Fruit fly (Drosophila melanogaster): Measurements from ENCODE around the gene CG43248.
A peak's percentile ranks its signal among the peaks of the same experiment; 100 is the strongest.

The CG43248 gene

DNA sequence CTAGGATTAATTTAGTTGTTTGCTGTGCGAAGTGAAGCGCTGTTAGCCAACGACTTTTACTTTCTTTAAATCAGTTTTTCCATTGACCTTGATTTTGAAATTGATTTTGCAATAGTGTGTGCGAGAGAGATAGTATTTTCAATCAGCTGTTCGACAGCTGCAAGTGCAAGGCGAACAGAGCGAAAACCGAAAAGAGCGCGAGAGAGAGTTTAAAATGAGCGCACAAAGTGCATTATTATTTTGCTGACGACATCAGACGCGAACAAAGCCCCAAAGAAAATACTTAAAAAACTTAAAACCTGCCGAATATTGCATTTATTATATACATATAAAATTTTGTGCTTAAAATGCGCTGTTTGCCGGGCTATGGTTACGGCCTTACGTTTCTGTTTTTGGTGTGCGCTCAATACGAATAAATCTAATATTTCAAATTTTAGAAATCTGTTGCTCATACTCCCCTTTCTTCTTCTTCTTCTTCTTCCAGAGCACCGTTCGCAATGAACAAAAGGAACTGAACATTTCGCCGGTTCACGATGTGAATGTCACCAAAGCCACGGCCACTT is 19.5 kb downstream of the CG43248 start:
- TF ChIP-seq dl (GFP tag; optimal IDR thresholded peaks at IDR 0.05; ENCODE audit: insufficient read depth in 1 of 2, partially characterized antibody in 2 of 2) (peak; percentile 44 to 66), br (GFP tag; optimal IDR thresholded peaks at IDR 0.05) (no peak), pan (optimal IDR thresholded peaks at IDR 0.05) (no peak), Dif (GFP tag; optimal IDR thresholded peaks at IDR 0.05; ENCODE audit: partially characterized antibody) (peak; percentile 57), ey (GFP tag; optimal IDR thresholded peaks at IDR 0.05) (no peak), Jra (GFP tag; optimal IDR thresholded peaks at IDR 0.05) (no peak), CG9705 (GFP tag; optimal IDR thresholded peaks at IDR 0.05) (no peak), Abd-B (GFP tag; optimal IDR thresholded peaks at IDR 0.05) (no peak), Hnf4 (GFP tag; optimal IDR thresholded peaks at IDR 0.05) (no peak), lola (GFP tag; optimal IDR thresholded peaks at IDR 0.05) (no peak), N (GFP tag; optimal IDR thresholded peaks at IDR 0.05) (no peak), tai (GFP tag; optimal IDR thresholded peaks at IDR 0.05) (no peak), brk (GFP tag; optimal IDR thresholded peaks at IDR 0.05) (peak; percentile 49), Dfd (GFP tag; optimal IDR thresholded peaks at IDR 0.05) (no peak), Hr83 (GFP tag; optimal IDR thresholded peaks at IDR 0.05; ENCODE audit: poor library complexity, severe bottlenecking) (no peak), dsf (GFP tag; optimal IDR thresholded peaks at IDR 0.05; ENCODE audit: borderline replicate concordance) (no peak), Vsx2 (GFP tag; optimal IDR thresholded peaks at IDR 0.05; ENCODE audit: partially characterized antibody) (no peak), Sp1 (GFP tag; optimal IDR thresholded peaks at IDR 0.05) (no peak), Rel (GFP tag; optimal IDR thresholded peaks at IDR 0.05) (no peak), Rel (tag; optimal IDR thresholded peaks at IDR 0.05) (peak; percentile 2), woc (GFP tag; optimal IDR thresholded peaks at IDR 0.05) (no peak), sv (GFP tag; optimal IDR thresholded peaks at IDR 0.05) (no peak), jim (GFP tag; optimal IDR thresholded peaks at IDR 0.05) (no peak), Hr78 (GFP tag; optimal IDR thresholded peaks at IDR 0.05) (no peak), rgr (GFP tag; optimal IDR thresholded peaks at IDR 0.05) (peak; percentile 11), CrebA (GFP tag; optimal IDR thresholded peaks at IDR 0.05; ENCODE audit: borderline replicate concordance) (no peak), psq (GFP tag; optimal IDR thresholded peaks at IDR 0.05) (no peak), fru (GFP tag; optimal IDR thresholded peaks at IDR 0.05) (no peak), GATAd (GFP tag; optimal IDR thresholded peaks at IDR 0.05) (no peak), sage (GFP tag; optimal IDR thresholded peaks at IDR 0.05) (peak; percentile 18)

DNA sequence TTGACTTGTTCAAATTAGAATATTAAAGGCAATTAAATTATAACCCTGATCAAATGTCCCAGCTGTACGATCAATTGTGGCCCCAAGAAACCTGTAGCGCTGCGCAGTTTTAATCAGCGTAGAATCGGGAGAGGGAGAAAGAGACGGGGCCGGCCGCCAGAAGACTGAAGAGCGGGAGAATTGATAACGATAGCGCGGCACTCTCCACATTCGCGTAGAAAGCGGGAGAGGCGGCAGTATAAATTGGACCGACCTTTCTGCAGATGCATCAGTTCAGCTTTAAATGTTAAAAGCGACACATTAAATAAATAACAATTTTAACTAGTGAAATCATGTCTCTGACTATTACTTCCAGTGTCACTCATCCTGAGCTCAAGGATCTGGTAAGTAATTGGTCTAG is 20.5 kb downstream of the CG43248 start, which contains the start of gene MsrA:
Gene MsrA (plus strand): TSS at position 266 of the 400 bp plus-strand sequence.
- TF ChIP-seq OdsH (GFP tag; optimal IDR thresholded peaks at IDR 0.05), result peak; percentile 16
- no peak for TF ChIP-seq GATAd (GFP tag; optimal IDR thresholded peaks at IDR 0.05)
- no peak for TF ChIP-seq fru (GFP tag; optimal IDR thresholded peaks at IDR 0.05)
- no peak for TF ChIP-seq N (GFP tag; optimal IDR thresholded peaks at IDR 0.05)
- no peak for TF ChIP-seq Hr78 (GFP tag; optimal IDR thresholded peaks at IDR 0.05)
- no peak for TF ChIP-seq dmrt93B (GFP tag; optimal IDR thresholded peaks at IDR 0.05)
- no peak for TF ChIP-seq dsf (GFP tag; optimal IDR thresholded peaks at IDR 0.05; ENCODE audit: borderline replicate concordance)
- peak; percentile 81 for TF ChIP-seq Dif (GFP tag; optimal IDR thresholded peaks at IDR 0.05; ENCODE audit: partially characterized antibody)
- TF ChIP-seq dl (GFP tag; optimal IDR thresholded peaks at IDR 0.05; ENCODE audit: insufficient read depth in 1 of 2, partially characterized antibody in 2 of 2), result peak; percentile 74 to 84
- no peak for TF ChIP-seq brk (GFP tag; optimal IDR thresholded peaks at IDR 0.05)
- TF ChIP-seq Rel (GFP tag; optimal IDR thresholded peaks at IDR 0.05), result no peak
- TF ChIP-seq Rel (tag; optimal IDR thresholded peaks at IDR 0.05), result no peak
- TF ChIP-seq CG9705 (GFP tag; optimal IDR thresholded peaks at IDR 0.05), result no peak
- TF ChIP-seq Sp1 (GFP tag; optimal IDR thresholded peaks at IDR 0.05), result peak; percentile 25
- no peak for TF ChIP-seq Myc (optimal IDR thresholded peaks at IDR 0.05)
- TF ChIP-seq usp (GFP tag; optimal IDR thresholded peaks at IDR 0.05), result no peak
- TF ChIP-seq foxo (GFP tag; optimal IDR thresholded peaks at IDR 0.05), result no peak
- no peak for TF ChIP-seq lola (GFP tag; optimal IDR thresholded peaks at IDR 0.05)
- TF ChIP-seq Hnf4 (GFP tag; optimal IDR thresholded peaks at IDR 0.05), result no peak
- peak; percentile 28 for TF ChIP-seq h (GFP tag; optimal IDR thresholded peaks at IDR 0.05)
- TF ChIP-seq ey (GFP tag; optimal IDR thresholded peaks at IDR 0.05), result no peak
- TF ChIP-seq sage (GFP tag; optimal IDR thresholded peaks at IDR 0.05), result no peak
- TF ChIP-seq Mio (GFP tag; optimal IDR thresholded peaks at IDR 0.05), result no peak
- no peak for TF ChIP-seq sv (GFP tag; optimal IDR thresholded peaks at IDR 0.05)
- TF ChIP-seq CG32264 (GFP tag; optimal IDR thresholded peaks at IDR 0.05), result no peak
- no peak for TF ChIP-seq woc (GFP tag; optimal IDR thresholded peaks at IDR 0.05)
- peak; percentile 9 for TF ChIP-seq rgr (GFP tag; optimal IDR thresholded peaks at IDR 0.05)
- TF ChIP-seq HLH106 (tag; optimal IDR thresholded peaks at IDR 0.05), result no peak

Measured in whole organism, wandering third instar larva.